Worm (Caenorhabditis elegans) whole organism, midembryonic: ENCODE data around the gene K03B8.14.

Source experiments
- flt-1 ChIP-seq: fragments of 200-800 bp; sonication (Bioruptor generic); IDR thresholded peaks from 2 replicates; pipeline ENCODE4 v1.3.6; 2022; ENCODE audit warnings: missing genetic modification characterization, missing compliant biosample characterization
- klf-2 ChIP-seq: fragments of 200-800 bp; sonication (Bioruptor generic); conservative IDR thresholded peaks from 2 replicates; pipeline ENCODE4 v1.3.6; 2022; ENCODE audit warnings: missing genetic modification reagents, missing genetic modification characterization, missing compliant biosample characterization
- med-1 ChIP-seq: sonication (generic microtip); optimal IDR thresholded peaks from 2 replicates; lab custom pipeline; 2017; ENCODE audit warnings: missing genetic modification characterization, mild to moderate bottlenecking, missing compliant biosample characterization, antibody characterized with exemption, missing genetic modification reagents; ENCODE audit not compliant: insufficient read depth
- ztf-29 ChIP-seq: fragments of 200-800 bp; sonication (Bioruptor generic); IDR thresholded peaks from 2 replicates; pipeline ENCODE4 v1.3.6; 2022; ENCODE audit warnings: missing genetic modification reagents, missing genetic modification characterization, missing compliant biosample characterization

ce11 chrV:11424565-11424964 is 34.3 kb downstream of the K03B8.14 start, which contains the start of gene T26H10.2:
- TF ChIP-seq ztf-29 (GFP tag; lab: Robert Waterston, UW) (no peak), flt-1 (GFP tag; lab: Robert Waterston, UW) (no peak), klf-2 (GFP tag; lab: Robert Waterston, UW) (no peak), med-1 (GFP tag; lab: Kevin White, UChicago) (no peak)
